Worm (Caenorhabditis elegans): ENCODE measurements around the gene glb-3.

DNA sequence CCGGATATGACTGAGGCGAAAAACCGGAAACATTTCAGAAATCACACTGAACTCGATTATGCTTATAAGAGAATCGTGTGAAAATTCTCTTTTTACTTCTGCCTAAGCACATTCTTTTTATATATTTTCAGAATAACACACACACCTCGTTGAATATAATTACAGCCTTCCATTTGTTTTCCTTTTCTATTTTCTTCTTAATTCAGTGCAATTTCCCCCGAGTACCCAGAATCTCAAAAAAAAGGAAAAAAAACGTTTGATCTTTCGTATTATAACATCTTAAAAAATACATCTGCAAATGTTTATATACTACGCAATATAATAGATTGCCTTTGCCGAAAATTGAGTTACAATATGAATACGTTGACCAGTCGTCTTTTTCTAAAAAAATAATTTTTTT lies 2.6 kb upstream of the glb-3 start:
- TF ChIP-seq scrt-1 (GFP tag; IDR thresholded peaks at IDR 0.05) = no peak
- TF ChIP-seq ama-1 (optimal IDR thresholded peaks at IDR 0.05) = no peak
